Worm (Caenorhabditis elegans) whole organism, L3 larva: Measurements from ENCODE around the gene srv-5.

Experiments used
- R02D3.7 ChIP-seq: fragments of 150-350 bp; optimal IDR thresholded peaks from 2 replicates; lab custom pipeline; 2014; ENCODE audit warnings: missing biosample characterization, missing genetic modification characterization
- aly-2 ChIP-seq: fragments of 150-350 bp; optimal IDR thresholded peaks from 2 replicates; lab custom pipeline; 2014; ENCODE audit warnings: missing biosample characterization, missing genetic modification characterization
- ceh-16 ChIP-seq: sonication (generic microtip); optimal IDR thresholded peaks from 2 replicates; lab custom pipeline; 2017; ENCODE audit warnings: missing biosample characterization, missing genetic modification characterization
- ceh-28 ChIP-seq: fragments of 150-350 bp; optimal IDR thresholded peaks from 2 replicates; lab custom pipeline; 2014; ENCODE audit warnings: missing biosample characterization, missing genetic modification reagents, missing genetic modification characterization
- ceh-82 ChIP-seq: fragments of 150-350 bp; optimal IDR thresholded peaks from 2 replicates; lab custom pipeline; 2014; ENCODE audit warnings: missing biosample characterization, missing genetic modification characterization
- egl-27 ChIP-seq: sonication (generic microtip); optimal IDR thresholded peaks from 4 replicates; lab custom pipeline; 2017; ENCODE audit warnings: missing biosample characterization, missing genetic modification reagents, missing genetic modification characterization
- egl-5 ChIP-seq: fragments of 150-350 bp; optimal IDR thresholded peaks from 2 replicates; lab custom pipeline; 2017; ENCODE audit warnings: missing biosample characterization, missing genetic modification reagents, missing genetic modification characterization, inconsistent platforms
- elt-2 ChIP-seq: sonication (generic microtip); optimal IDR thresholded peaks from 2 replicates; lab custom pipeline; 2016; ENCODE audit warnings: missing genetic modification reagents, mild to moderate bottlenecking, missing genetic modification characterization, missing compliant biosample characterization
- fkh-2 ChIP-seq: fragments of 150-350 bp; optimal IDR thresholded peaks from 2 replicates; lab custom pipeline; 2014; ENCODE audit warnings: missing biosample characterization, missing genetic modification reagents, missing genetic modification characterization
- lin-15B ChIP-seq: fragments of 150-350 bp; optimal IDR thresholded peaks from 2 replicates; lab custom pipeline; 2014; ENCODE audit warnings: missing biosample characterization, missing genetic modification characterization
- lin-39 ChIP-seq: fragments of 150-350 bp; optimal IDR thresholded peaks from 2 replicates; lab custom pipeline; 2018; ENCODE audit warnings: missing biosample characterization, missing genetic modification reagents, missing genetic modification characterization
- lsy-12 ChIP-seq: sonication (generic microtip); optimal IDR thresholded peaks from 2 replicates; lab custom pipeline; 2016; ENCODE audit warnings: mild to moderate bottlenecking, missing genetic modification characterization, missing compliant biosample characterization
- mdl-1 ChIP-seq: fragments of 150-350 bp; optimal IDR thresholded peaks from 2 replicates; lab custom pipeline; 2014; ENCODE audit warnings: missing biosample characterization, missing genetic modification characterization
- mml-1 ChIP-seq: fragments of 150-350 bp; sonication (generic microtip); optimal IDR thresholded peaks from 3 replicates; lab custom pipeline; 2014; ENCODE audit warnings: missing biosample characterization, missing genetic modification characterization
- nfya-1 ChIP-seq: sonication (generic microtip); optimal IDR thresholded peaks from 2 replicates; lab custom pipeline; 2017; ENCODE audit warnings: missing genetic modification characterization, mild to moderate bottlenecking, missing compliant biosample characterization, antibody characterized with exemption, moderate library complexity; ENCODE audit not compliant: insufficient read depth
- nhr-11 ChIP-seq: fragments of 150-350 bp; optimal IDR thresholded peaks from 2 replicates; lab custom pipeline; 2014; ENCODE audit warnings: missing biosample characterization, missing genetic modification characterization
- nhr-23 ChIP-seq: fragments of 150-350 bp; optimal IDR thresholded peaks from 2 replicates; lab custom pipeline; 2014; ENCODE audit warnings: missing biosample characterization, missing genetic modification reagents, missing genetic modification characterization
- nhr-28 ChIP-seq: fragments of 150-350 bp; optimal IDR thresholded peaks from 2 replicates; lab custom pipeline; 2014; ENCODE audit warnings: missing biosample characterization, missing genetic modification characterization
- nhr-43 ChIP-seq: sonication (generic microtip); optimal IDR thresholded peaks from 2 replicates; lab custom pipeline; 2016; ENCODE audit warnings: mild to moderate bottlenecking, missing genetic modification characterization, missing compliant biosample characterization; ENCODE audit not compliant: poor library complexity, severe bottlenecking
- nhr-67 ChIP-seq: fragments of 150-350 bp; optimal IDR thresholded peaks from 2 replicates; lab custom pipeline; 2014; ENCODE audit warnings: missing biosample characterization, missing genetic modification characterization
- nhr-76 ChIP-seq: fragments of 150-350 bp; sonication (generic microtip); optimal IDR thresholded peaks from 5 replicates; lab custom pipeline; 2014; ENCODE audit warnings: missing biosample characterization, missing genetic modification characterization
- nhr-77 ChIP-seq: fragments of 150-350 bp; optimal IDR thresholded peaks from 2 replicates; lab custom pipeline; 2014; ENCODE audit warnings: missing biosample characterization, missing genetic modification characterization
- pqm-1 ChIP-seq: fragments of 150-350 bp; optimal IDR thresholded peaks from 2 replicates; lab custom pipeline; 2017; ENCODE audit warnings: missing biosample characterization, missing genetic modification characterization, inconsistent platforms
- sea-2 ChIP-seq: fragments of 150-350 bp; sonication (generic microtip); optimal IDR thresholded peaks from 4 replicates; lab custom pipeline; 2014; ENCODE audit warnings: missing biosample characterization, missing genetic modification reagents, missing genetic modification characterization
- skn-1 ChIP-seq: fragments of 150-350 bp; optimal IDR thresholded peaks from 2 replicates; lab custom pipeline; 2014; ENCODE audit warnings: missing biosample characterization, missing genetic modification characterization
- snpc-4 ChIP-seq: fragments of 150-350 bp; optimal IDR thresholded peaks from 2 replicates; lab custom pipeline; 2014; ENCODE audit warnings: missing biosample characterization, missing genetic modification characterization
- zag-1 ChIP-seq: fragments of 150-350 bp; optimal IDR thresholded peaks from 2 replicates; lab custom pipeline; 2014; ENCODE audit warnings: missing biosample characterization, missing genetic modification characterization
- ztf-11 ChIP-seq: fragments of 150-350 bp; optimal IDR thresholded peaks from 2 replicates; lab custom pipeline; 2014; ENCODE audit warnings: missing biosample characterization, missing genetic modification characterization
- ztf-4 ChIP-seq: fragments of 150-350 bp; optimal IDR thresholded peaks from 2 replicates; lab custom pipeline; 2014; ENCODE audit warnings: missing biosample characterization, missing genetic modification characterization

srv-5 gene

ce11 chrX:4289805-4290204, 37.7 kb downstream of the srv-5 start:
- TF ChIP-seq aly-2 (no peak), lsy-12 (tag; lab: Kevin White, UChicago) (no peak), ztf-11 (no peak), skn-1 (no peak), ceh-28 (no peak), fkh-2 (tag; lab: Kevin White, UChicago) (no peak), nhr-28 (tag; lab: Kevin White, UChicago) (no peak), nfya-1 (tag; lab: Kevin White, UChicago) (no peak), mdl-1 (no peak), nhr-76 (tag; lab: Kevin White, UChicago) (no peak), snpc-4 (tag; lab: Kevin White, UChicago) (no peak), nhr-23 (tag; lab: Kevin White, UChicago) (no peak), ceh-16 (no peak), nhr-77 (tag; lab: Kevin White, UChicago) (no peak)

DNA sequence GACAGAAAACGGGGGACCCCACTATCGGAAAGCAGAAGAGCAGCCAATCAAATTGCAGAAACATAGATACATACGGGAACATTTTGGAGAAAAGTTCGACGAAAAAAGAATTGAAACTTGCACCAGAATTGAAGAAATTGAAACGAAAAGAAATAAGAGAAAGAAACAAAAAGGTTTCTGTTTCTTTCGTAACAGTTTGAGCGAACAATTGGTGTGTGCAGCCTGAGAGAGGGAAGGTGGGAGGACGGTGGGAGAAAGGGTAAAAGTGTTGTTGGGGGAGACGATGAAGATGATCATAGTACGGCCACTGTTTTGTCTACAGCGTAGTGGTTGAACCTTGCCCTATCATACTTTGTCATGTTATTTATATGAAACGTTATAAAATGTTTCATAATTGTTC, 42.8 kb downstream of the srv-5 start:
- TF ChIP-seq lin-15B (tag; lab: Kevin White, UChicago) (no peak), elt-2 (tag; lab: Kevin White, UChicago) (peak; percentile 32)

DNA sequence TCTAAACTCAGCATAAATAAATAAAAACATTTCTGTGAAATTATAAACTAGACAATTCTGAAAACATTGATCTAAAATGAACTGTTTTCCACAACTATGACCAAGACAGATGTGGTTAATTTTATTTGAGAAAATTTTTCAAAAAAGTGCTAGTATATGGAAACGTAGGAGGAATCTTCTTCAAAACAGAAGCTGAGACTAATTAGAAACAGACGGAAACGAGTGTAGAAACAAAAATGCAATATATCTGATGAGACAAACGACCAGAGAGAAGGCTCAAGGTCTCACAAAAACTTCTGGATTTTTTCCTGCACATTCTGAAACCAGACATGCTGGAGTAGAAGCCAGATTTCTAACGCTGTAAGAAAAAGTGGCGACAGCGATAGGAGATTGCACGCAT, 43.8 kb downstream of the srv-5 start:
- TF ChIP-seq sea-2 (GFP tag; lab: Kevin White, UChicago) (no peak), lsy-12 (tag; lab: Kevin White, UChicago) (no peak), zag-1 (tag; lab: Kevin White, UChicago) (no peak), egl-5 (no peak)

DNA sequence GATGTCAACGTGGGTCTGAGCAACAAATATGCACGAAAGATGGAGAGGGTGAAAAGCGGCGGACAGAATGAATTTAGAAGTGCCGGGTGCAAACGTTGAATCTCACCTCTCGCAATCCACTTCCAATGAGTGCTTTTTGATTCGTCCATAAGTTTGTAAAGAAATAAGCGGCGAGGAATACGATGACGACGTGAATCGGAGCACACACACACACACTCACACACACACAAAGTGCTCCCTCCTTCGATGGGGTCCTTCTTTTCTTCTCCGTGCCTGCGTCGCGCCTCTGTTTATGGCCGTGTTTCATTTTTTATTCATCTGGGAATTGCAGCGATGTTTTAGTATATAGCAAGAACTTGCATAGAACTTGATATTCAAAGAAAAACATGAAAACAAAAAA, 45.3 kb downstream of the srv-5 start, which contains the start of gene paf-2:
Gene paf-2, minus strand, starts transcription at position 290 of the 400 bp plus-strand sequence.
- TF ChIP-seq lin-39 (tag; lab: Kevin White, UChicago) (peak; percentile 21), ztf-4 (no peak), ceh-82 (tag; lab: Kevin White, UChicago) (no peak), mdl-1 (no peak), nhr-43 (tag; lab: Kevin White, UChicago) (no peak), elt-2 (tag; lab: Kevin White, UChicago) (no peak), ceh-28 (no peak), egl-5 (peak; percentile 1), nfya-1 (tag; lab: Kevin White, UChicago) (no peak), nhr-11 (tag; lab: Kevin White, UChicago) (no peak)

ce11 chrX:4303200-4303599, 51.1 kb downstream of the srv-5 start:
- TF ChIP-seq skn-1 (no peak), egl-27 (no peak), nhr-77 (tag; lab: Kevin White, UChicago) (no peak), R02D3.7 (no peak), ztf-4 (no peak), sea-2 (GFP tag; lab: Kevin White, UChicago) (no peak), nhr-23 (tag; lab: Kevin White, UChicago) (no peak), egl-5 (no peak), snpc-4 (tag; lab: Kevin White, UChicago) (no peak), pqm-1 (no peak), nhr-67 (tag; lab: Kevin White, UChicago) (no peak), aly-2 (no peak), mdl-1 (no peak), mml-1 (tag; lab: Kevin White, UChicago) (no peak), lin-15B (tag; lab: Kevin White, UChicago) (no peak), fkh-2 (tag; lab: Kevin White, UChicago) (no peak)
